Fruit fly (Drosophila melanogaster): ENCODE measurements around the gene RnpS1.
A peak's percentile ranks its signal among the peaks of the same experiment; 100 is the strongest.

The RnpS1 gene

DNA sequence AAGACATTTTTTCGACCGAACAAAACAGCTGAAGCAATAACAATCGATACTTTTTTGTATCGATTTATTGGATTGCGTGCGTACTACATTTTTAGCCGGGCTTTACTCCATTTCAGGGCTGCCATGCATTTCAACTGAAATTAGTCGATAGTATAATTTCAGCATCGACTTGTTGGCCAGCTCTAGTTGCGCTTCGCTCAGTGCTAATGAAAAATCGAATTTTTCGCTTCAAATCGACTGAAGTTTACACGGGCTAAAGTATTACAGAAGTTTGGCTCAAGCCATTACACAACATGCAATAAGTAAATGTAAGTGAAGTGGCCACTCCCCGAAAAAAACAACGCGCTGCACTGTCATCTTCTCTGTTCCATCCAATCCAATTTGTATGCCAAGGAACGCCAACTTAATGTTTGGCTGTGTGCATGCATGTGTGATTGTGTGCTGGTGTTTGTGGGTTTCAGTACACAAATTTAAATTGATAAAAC lies 35.9 kb upstream of the RnpS1 start, which contains the start of the genes mRpL47, CG8176 and Kdm3 (continued):
- TF ChIP-seq knrl (GFP tag; IDR thresholded peaks at IDR 0.05; ENCODE audit: partially characterized antibody) (no peak), CG10462 (GFP tag; optimal IDR thresholded peaks at IDR 0.05) (no peak), CG9932 (GFP tag; IDR thresholded peaks at IDR 0.05) (no peak), MTF-1 (GFP tag; optimal IDR thresholded peaks at IDR 0.05; ENCODE audit: borderline replicate concordance) (no peak), CG7372 (GFP tag; IDR thresholded peaks at IDR 0.05) (no peak), CG12071 (GFP tag; optimal IDR thresholded peaks at IDR 0.05) (no peak), insv (GFP tag; optimal IDR thresholded peaks at IDR 0.05) (peak in 1 of 2 experiments; percentile 52), Hr39 (optimal IDR thresholded peaks at IDR 0.05) (no peak), CG12744 (GFP tag; optimal IDR thresholded peaks at IDR 0.05) (peak; percentile 48), CG32532 (GFP tag; IDR thresholded peaks at IDR 0.05) (no peak), ken (GFP tag; IDR thresholded peaks at IDR 0.05) (no peak), Eip74EF (GFP tag; optimal IDR thresholded peaks at IDR 0.05) (no peak), lab (GFP tag; optimal IDR thresholded peaks at IDR 0.05) (no peak), CG7745 (tag; optimal IDR thresholded peaks at IDR 0.05) (peak; percentile 55), luna (GFP tag; optimal IDR thresholded peaks at IDR 0.05) (peak; percentile 69), HmgD (GFP tag; optimal IDR thresholded peaks at IDR 0.05) (peak; percentile 97), CG4707 (GFP tag; optimal IDR thresholded peaks at IDR 0.05) (no peak), CG13424 (tag; optimal IDR thresholded peaks at IDR 0.05) (peak; percentile 49), CG6272 (GFP tag; IDR thresholded peaks at IDR 0.05) (peak; percentile 73), nerfin-1 (tag; optimal IDR thresholded peaks at IDR 0.05) (peak; percentile 81), CG12236 (GFP tag; optimal IDR thresholded peaks at IDR 0.05) (no peak), CG2120 (GFP tag; optimal IDR thresholded peaks at IDR 0.05) (peak; percentile 89), CG43689 (GFP tag; IDR thresholded peaks at IDR 0.05) (no peak), ab (GFP tag; optimal IDR thresholded peaks at IDR 0.05) (peak; percentile 29), CG1233 (GFP tag; optimal IDR thresholded peaks at IDR 0.05) (peak; percentile 31), lmd (GFP tag; IDR thresholded peaks at IDR 0.05) (no peak), sens (GFP tag) (peak; percentile 93), bab2 (GFP tag; optimal IDR thresholded peaks at IDR 0.05) (peak; percentile 60), B-H2 (GFP tag; optimal IDR thresholded peaks at IDR 0.05) (peak; percentile 86), CG9797 (GFP tag; optimal IDR thresholded peaks at IDR 0.05) (peak; percentile 81), CG8924 (tag; optimal IDR thresholded peaks at IDR 0.05) (peak; percentile 71), CG10565 (GFP tag; optimal IDR thresholded peaks at IDR 0.05) (no peak), btn (GFP tag; optimal IDR thresholded peaks at IDR 0.05) (no peak), zen (tag; optimal IDR thresholded peaks at IDR 0.05) (peak; percentile 66), Nf-YA (GFP tag; IDR thresholded peaks at IDR 0.05) (no peak), PHDP (tag; optimal IDR thresholded peaks at IDR 0.05) (peak; percentile 1), NC2β (GFP tag; optimal IDR thresholded peaks at IDR 0.05) (peak; percentile 78), CG2678 (tag; optimal IDR thresholded peaks at IDR 0.05) (peak; percentile 43), rib (GFP tag; IDR thresholded peaks at IDR 0.05) (no peak), bsh (GFP tag; optimal IDR thresholded peaks at IDR 0.05) (peak in 1 of 2 experiments; percentile 13), dpn (GFP tag; optimal IDR thresholded peaks at IDR 0.05) (peak; percentile 78), CG10431 (GFP tag; optimal IDR thresholded peaks at IDR 0.05) (no peak), CG4820 (GFP tag; optimal IDR thresholded peaks at IDR 0.05) (peak; percentile 45), Chrac-16 (GFP tag; optimal IDR thresholded peaks at IDR 0.05) (peak; percentile 36), gt (GFP tag; IDR thresholded peaks at IDR 0.05) (no peak), CG4730 (GFP tag; IDR thresholded peaks at IDR 0.05) (no peak), da (GFP tag; optimal IDR thresholded peaks at IDR 0.05) (peak; percentile 16), CG3163 (GFP tag; optimal IDR thresholded peaks at IDR 0.05) (peak; percentile 61), pb (GFP tag; optimal IDR thresholded peaks at IDR 0.05) (peak; percentile 33), CG16863 (GFP tag; optimal IDR thresholded peaks at IDR 0.05) (peak; percentile 36), CG17328 (GFP tag; IDR thresholded peaks at IDR 0.05) (no peak), H2.0 (GFP tag; IDR thresholded peaks at IDR 0.05) (no peak)
